Fruit fly (Drosophila melanogaster): ENCODE results near the gene Fdx2.

Gene Fdx2

DNA sequence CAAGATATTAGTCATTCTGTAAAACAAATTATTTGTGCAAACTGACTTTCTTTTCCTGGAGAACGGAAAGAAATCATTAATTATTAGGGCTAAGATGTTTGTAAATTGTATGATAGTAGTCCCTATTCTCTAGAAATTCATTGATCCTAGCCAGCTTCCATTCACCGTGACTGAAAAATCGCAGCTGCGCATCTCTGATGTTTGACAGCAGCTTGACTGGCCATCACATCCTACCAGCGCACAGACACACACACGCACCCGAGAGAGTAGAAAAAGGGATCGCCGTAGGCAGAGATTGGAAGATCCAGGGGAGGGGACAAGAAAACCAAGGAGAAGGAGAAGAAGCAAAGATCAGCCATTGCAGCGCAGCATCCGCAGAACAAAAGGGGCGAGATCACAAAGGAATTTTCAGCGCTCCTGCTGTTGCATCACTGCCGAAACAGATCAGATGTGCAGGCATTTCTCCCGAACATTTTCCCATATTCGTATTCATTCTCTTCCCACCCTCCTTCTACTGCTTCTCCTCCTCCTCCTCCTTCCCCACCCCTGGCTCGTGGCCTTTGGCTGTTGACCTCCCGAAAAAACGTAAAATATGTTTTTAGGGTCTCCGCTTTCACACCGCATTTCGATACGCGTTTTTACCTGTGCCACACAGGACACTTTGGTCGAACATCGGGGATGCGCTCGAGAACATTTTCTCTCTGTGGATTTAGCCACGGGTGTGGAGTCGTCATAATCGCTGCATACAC, 39.2 kb upstream of the Fdx2 start (continued):
- TF ChIP-seq Fer1 (GFP tag; optimal IDR thresholded peaks at IDR 0.05) (no peak), trem (tag; optimal IDR thresholded peaks at IDR 0.05) (no peak), H15 (GFP tag; IDR thresholded peaks at IDR 0.05) (no peak), Adf1 (GFP tag; IDR thresholded peaks at IDR 0.05) (no peak), Max (GFP tag; optimal IDR thresholded peaks at IDR 0.05) (no peak), BEAF-32 (GFP tag; optimal IDR thresholded peaks at IDR 0.05) (no peak), CG10147 (GFP tag; optimal IDR thresholded peaks at IDR 0.05) (no peak), chinmo (GFP tag; IDR thresholded peaks at IDR 0.05; ENCODE audit: partially characterized antibody) (no peak), CG15479 (GFP tag; optimal IDR thresholded peaks at IDR 0.05) (peak; percentile 95), Six4 (GFP tag; optimal IDR thresholded peaks at IDR 0.05) (no peak), CG7786 (GFP tag; optimal IDR thresholded peaks at IDR 0.05) (no peak), zf30C (GFP tag; optimal IDR thresholded peaks at IDR 0.05) (peak; percentile 89), peb (GFP tag; IDR thresholded peaks at IDR 0.05) (no peak), CG4328 (GFP tag; optimal IDR thresholded peaks at IDR 0.05) (no peak), CG2202 (tag; optimal IDR thresholded peaks at IDR 0.05) (no peak), dmrt11E (tag; optimal IDR thresholded peaks at IDR 0.05) (no peak), jing (GFP tag; optimal IDR thresholded peaks at IDR 0.05) (no peak), CG12104 (GFP tag; optimal IDR thresholded peaks at IDR 0.05) (no peak), CG14014 (GFP tag; IDR thresholded peaks at IDR 0.05) (no peak), CG8924 (tag; optimal IDR thresholded peaks at IDR 0.05) (no peak), CG3995 (GFP tag; optimal IDR thresholded peaks at IDR 0.05) (peak; percentile 92), CG3281 (GFP tag; optimal IDR thresholded peaks at IDR 0.05) (no peak), Sox100B (GFP tag; optimal IDR thresholded peaks at IDR 0.05) (no peak), org-1 (GFP tag; optimal IDR thresholded peaks at IDR 0.05) (no peak), grau (tag; optimal IDR thresholded peaks at IDR 0.05) (no peak), br (optimal IDR thresholded peaks at IDR 0.05) (no peak), CG34422 (GFP tag; IDR thresholded peaks at IDR 0.05) (no peak), ci (GFP tag; IDR thresholded peaks at IDR 0.05) (no peak), ems (GFP tag; optimal IDR thresholded peaks at IDR 0.05) (no peak), CG1603 (tag; optimal IDR thresholded peaks at IDR 0.05) (no peak), CG31365 (tag; optimal IDR thresholded peaks at IDR 0.05) (no peak), Sox102F (GFP tag; optimal IDR thresholded peaks at IDR 0.05) (no peak), pum (GFP tag; optimal IDR thresholded peaks at IDR 0.05) (no peak), fu2 (GFP tag; optimal IDR thresholded peaks at IDR 0.05) (no peak), twi (tag; optimal IDR thresholded peaks at IDR 0.05) (peak; percentile 23), cas (GFP tag; IDR thresholded peaks at IDR 0.05) (no peak), insv (GFP tag; optimal IDR thresholded peaks at IDR 0.05) (peak in 1 of 2 experiments; percentile 15), gt (GFP tag; IDR thresholded peaks at IDR 0.05) (no peak), Doc3 (GFP tag; IDR thresholded peaks at IDR 0.05; ENCODE audit: partially characterized antibody) (no peak), CG7839 (tag; optimal IDR thresholded peaks at IDR 0.05) (no peak), CG14965 (GFP tag; optimal IDR thresholded peaks at IDR 0.05; ENCODE audit: borderline replicate concordance) (no peak), CG9727 (GFP tag; optimal IDR thresholded peaks at IDR 0.05) (no peak), CG4404 (GFP tag; IDR thresholded peaks at IDR 0.05) (no peak), CG16863 (GFP tag; optimal IDR thresholded peaks at IDR 0.05) (no peak), Awh (GFP tag; IDR thresholded peaks at IDR 0.05) (no peak), MTF-1 (GFP tag; optimal IDR thresholded peaks at IDR 0.05; ENCODE audit: borderline replicate concordance) (no peak), CG12659 (GFP tag; optimal IDR thresholded peaks at IDR 0.05) (no peak), Dfd (GFP tag; optimal IDR thresholded peaks at IDR 0.05) (no peak), Mad (GFP tag; optimal IDR thresholded peaks at IDR 0.05) (no peak), CG11085 (GFP tag; IDR thresholded peaks at IDR 0.05) (no peak), CG32772 (GFP tag; IDR thresholded peaks at IDR 0.05) (no peak)
